Worm (Caenorhabditis elegans) whole organism, L3 larva: ENCODE results near the gene T16G12.10.

Source experiments
- ama-1 ChIP-seq: fragments of 150-350 bp; optimal IDR thresholded peaks from 2 replicates; lab custom pipeline; 2018
- egl-27 ChIP-seq: sonication (generic microtip); optimal IDR thresholded peaks from 4 replicates; lab custom pipeline; 2017; ENCODE audit warnings: missing biosample characterization, missing genetic modification reagents, missing genetic modification characterization
- nhr-23 ChIP-seq: fragments of 150-350 bp; optimal IDR thresholded peaks from 2 replicates; lab custom pipeline; 2014; ENCODE audit warnings: missing biosample characterization, missing genetic modification reagents, missing genetic modification characterization
- nhr-237 ChIP-seq: fragments of 150-350 bp; optimal IDR thresholded peaks from 2 replicates; lab custom pipeline; 2014; ENCODE audit warnings: missing biosample characterization, missing genetic modification characterization
- pha-4 ChIP-seq: fragments of 150-350 bp; optimal IDR thresholded peaks from 2 replicates; lab custom pipeline; 2014; ENCODE audit warnings: missing biosample characterization, missing genetic modification reagents, missing genetic modification characterization

ce11 chrIII:10083242-10083641 is 27.3 kb upstream of the T16G12.10 start, which contains the start of gene T16H12.3:
- TF ChIP-seq nhr-23 (tag; lab: Kevin White, UChicago) (no peak), ama-1 (lab: Kevin White, UChicago) (no peak), nhr-237 (no peak), pha-4 (tag; lab: Kevin White, UChicago) (no peak), egl-27 (tag; lab: Kevin White, UChicago) (no peak)
